Worm (Caenorhabditis elegans): ENCODE data around the gene ZK546.2.
"Not testable (repeated sequence)": the region's sequence is repeated elsewhere in the genome, so short reads cannot be mapped to it uniquely, and the experiment has no call there.

DNA sequence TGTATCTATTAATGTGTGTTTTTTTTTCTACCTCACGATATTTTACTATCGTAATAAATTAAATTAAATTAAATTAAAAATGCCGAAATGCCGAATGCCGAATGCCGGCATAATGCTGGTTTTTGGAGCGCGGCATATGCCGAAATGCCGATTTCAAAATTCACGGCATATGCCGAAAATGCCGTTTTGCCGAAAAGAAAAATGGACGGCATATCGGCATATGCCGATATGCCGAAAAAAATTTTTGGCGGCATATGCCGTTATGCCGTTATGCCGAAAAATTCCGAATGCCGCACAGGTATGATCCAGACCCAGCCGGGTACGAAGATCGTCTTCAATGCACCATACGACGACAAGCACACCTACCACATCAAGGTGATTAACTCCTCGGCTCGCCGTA is 47.3 kb upstream of the ZK546.2 start, which contains the start of gene msp-32:
- TF ChIP-seq odd-2 (tag; optimal IDR thresholded peaks at IDR 0.05); zip-5 (tag; optimal IDR thresholded peaks at IDR 0.05); C38D4.7 (GFP tag; optimal IDR thresholded peaks at IDR 0.05); ceh-19 (GFP tag; optimal IDR thresholded peaks at IDR 0.05); ceh-14 (tag; optimal IDR thresholded peaks at IDR 0.05): not testable (repeated sequence)
